Worm (Caenorhabditis elegans) whole organism, midembryonic: ENCODE measurements around the gene Y62H9A.3.

Experiments used
- T22C8.4 ChIP-seq: fragments of 200-800 bp; sonication (Bioruptor generic); IDR thresholded peaks from 2 replicates; pipeline ENCODE4 v1.3.6; 2022; ENCODE audit warnings: missing genetic modification characterization, missing compliant biosample characterization
- ref-1 ChIP-seq: fragments of 200-800 bp; sonication (Bioruptor generic); conservative IDR thresholded peaks from 2 replicates; pipeline ENCODE4 v1.3.6; 2022; ENCODE audit warnings: missing genetic modification reagents, missing genetic modification characterization, missing compliant biosample characterization
- ztf-29 ChIP-seq: fragments of 200-800 bp; sonication (Bioruptor generic); IDR thresholded peaks from 2 replicates; pipeline ENCODE4 v1.3.6; 2022; ENCODE audit warnings: missing genetic modification reagents, missing genetic modification characterization, missing compliant biosample characterization

DNA sequence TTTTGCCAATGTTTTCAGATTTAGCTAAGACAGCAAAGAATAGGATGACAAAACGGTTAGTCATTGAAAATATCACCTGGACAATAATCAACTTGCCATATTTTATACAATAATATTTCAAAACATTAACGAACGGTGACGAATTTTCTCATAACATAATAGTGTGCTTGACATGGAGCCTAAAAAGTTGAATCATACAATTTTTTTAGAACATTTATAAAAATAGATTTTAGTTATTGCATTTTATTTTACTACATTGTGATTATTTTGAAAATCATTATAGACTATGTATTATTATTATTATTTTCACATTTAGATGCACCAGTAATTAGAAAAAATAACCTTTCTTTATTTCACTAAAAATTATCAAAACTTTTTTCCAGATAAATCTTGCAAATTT, 31.2 kb downstream of the Y62H9A.3 start, which contains the start of gene F54F7.9:
- TF ChIP-seq T22C8.4 (GFP tag; lab: Robert Waterston, UW): no peak
- TF ChIP-seq ztf-29 (GFP tag; lab: Robert Waterston, UW): no peak
- no peak for TF ChIP-seq ref-1 (GFP tag; lab: Robert Waterston, UW)
